Fruit fly (Drosophila melanogaster) whole organism, embryonic: ENCODE results near the gene scw.

Source experiments
- Abd-B ChIP-seq: fragments of 200-800 bp; sonication (Bioruptor generic); optimal IDR thresholded peaks from 2 replicates; lab custom pipeline; 2018; ENCODE audit warnings: missing biosample characterization, mild to moderate bottlenecking, missing genetic modification characterization, moderate library complexity
- Aef1 ChIP-seq: fragments of 200-800 bp; sonication (Bioruptor generic); IDR thresholded peaks from 3 replicates; pipeline ENCODE4 v1.3.6; 2022; ENCODE audit warnings: missing biosample characterization, missing genetic modification characterization
- Atf-2 ChIP-seq: fragments of 200-800 bp; sonication (Bioruptor generic); optimal IDR thresholded peaks from 2 replicates; lab custom pipeline; 2016; ENCODE audit warnings: missing biosample characterization, missing genetic modification characterization
- CG10267 ChIP-seq: fragments of 200-800 bp; sonication (Bioruptor generic); optimal IDR thresholded peaks from 2 replicates; lab custom pipeline; 2018; ENCODE audit warnings: missing biosample characterization, mild to moderate bottlenecking, missing genetic modification characterization, moderate library complexity
- CG10366 ChIP-seq: fragments of 200-800 bp; sonication (Bioruptor generic); IDR thresholded peaks from 2 replicates; pipeline ENCODE4 v1.3.6; 2022; ENCODE audit warnings: missing biosample characterization, missing genetic modification characterization
- CG11093 ChIP-seq: fragments of 200-800 bp; sonication (Bioruptor generic); IDR thresholded peaks from 3 replicates; pipeline ENCODE4 v1.3.6; 2022; ENCODE audit warnings: missing biosample characterization, missing genetic modification characterization
- CG14860 ChIP-seq: fragments of 200-800 bp; sonication (Bioruptor generic); IDR thresholded peaks from 3 replicates; pipeline ENCODE4 v1.3.6; 2022; ENCODE audit warnings: missing biosample characterization, missing genetic modification characterization; ENCODE audit not compliant: partially characterized antibody
- CG15696 ChIP-seq: fragments of 200-800 bp; sonication (Bioruptor generic); optimal IDR thresholded peaks from 2 replicates; lab custom pipeline; 2019; ENCODE audit warnings: missing biosample characterization, mild to moderate bottlenecking, missing genetic modification characterization, moderate library complexity
- CG17328 ChIP-seq: fragments of 200-800 bp; sonication (Bioruptor generic); IDR thresholded peaks from 2 replicates; pipeline ENCODE4 v1.3.6; 2022; ENCODE audit warnings: missing biosample characterization, missing genetic modification characterization
- CG30020 ChIP-seq: fragments of 200-800 bp; optimal IDR thresholded peaks from 2 replicates; lab custom pipeline; 2019; ENCODE audit warnings: missing biosample characterization, mild to moderate bottlenecking, missing genetic modification characterization, moderate library complexity
- CG30431 ChIP-seq: fragments of 200-800 bp; sonication (Bioruptor generic); optimal IDR thresholded peaks from 2 replicates; lab custom pipeline; 2017; ENCODE audit warnings: missing biosample characterization, missing genetic modification characterization
- CG33213 ChIP-seq: fragments of 200-800 bp; sonication (Bioruptor generic); optimal IDR thresholded peaks from 3 replicates; lab custom pipeline; 2016; ENCODE audit warnings: missing biosample characterization, missing genetic modification characterization
- CG3407 ChIP-seq: fragments of 200-800 bp; sonication (Bioruptor generic); optimal IDR thresholded peaks from 2 replicates; lab custom pipeline; 2018; ENCODE audit warnings: missing biosample characterization, mild to moderate bottlenecking, missing genetic modification characterization
- CG4404 ChIP-seq: fragments of 200-800 bp; sonication (Bioruptor generic); IDR thresholded peaks from 2 replicates; pipeline ENCODE4 v1.3.6; 2022; ENCODE audit warnings: missing biosample characterization, missing genetic modification characterization
- CG4730 ChIP-seq: fragments of 200-800 bp; sonication (Bioruptor generic); IDR thresholded peaks from 2 replicates; pipeline ENCODE4 v1.3.6; 2022; ENCODE audit warnings: missing biosample characterization, missing genetic modification characterization
- CG5180 ChIP-seq: fragments of 200-800 bp; sonication (Bioruptor generic); optimal IDR thresholded peaks from 3 replicates; lab custom pipeline; 2017; ENCODE audit warnings: missing biosample characterization, missing genetic modification characterization, mild to moderate bottlenecking, moderate library complexity, missing genetic modification reagents
- CG7271 ChIP-seq: fragments of 200-800 bp; sonication (Bioruptor generic); optimal IDR thresholded peaks from 2 replicates; lab custom pipeline; 2018; ENCODE audit warnings: missing biosample characterization, mild to moderate bottlenecking, missing genetic modification characterization, moderate library complexity
- CG7357 ChIP-seq: fragments of 200-800 bp; sonication (Bioruptor generic); IDR thresholded peaks from 3 replicates; pipeline ENCODE4 v1.3.6; 2022; ENCODE audit warnings: missing biosample characterization, missing genetic modification characterization
- CG8359 ChIP-seq: fragments of 200-800 bp; sonication (Bioruptor generic); optimal IDR thresholded peaks from 2 replicates; lab custom pipeline; 2017; ENCODE audit warnings: missing biosample characterization, mild to moderate bottlenecking, missing genetic modification characterization, borderline replicate concordance
- Chrac-16 ChIP-seq: fragments of 200-800 bp; sonication (Bioruptor generic); optimal IDR thresholded peaks from 3 replicates; lab custom pipeline; 2016; ENCODE audit warnings: missing biosample characterization, missing genetic modification characterization
- CkIIα-i1 ChIP-seq: fragments of 200-800 bp; sonication (Bioruptor generic); IDR thresholded peaks from 2 replicates; pipeline ENCODE4 v1.3.6; 2022; ENCODE audit warnings: missing biosample characterization, missing genetic modification characterization
- D ChIP-seq, 2 experiments: fragments of 200-800 bp in 1 of 2; fragments of >200 bp in 1 of 2; sonication (Bioruptor generic) in 1 of 2; optimal IDR thresholded peaks; 2 replicates in 1 of 2; 3 replicates in 1 of 2; lab custom pipeline; 2017; ENCODE audit warnings: mild to moderate bottlenecking in 1 of 2, missing biosample characterization in 1 of 2, missing genetic modification characterization in 1 of 2, missing genetic modification reagents in 1 of 2
- Doc2 ChIP-seq: fragments of 200-800 bp; sonication (Bioruptor generic); IDR thresholded peaks from 2 replicates; pipeline ENCODE4 v1.3.6; 2022; ENCODE audit warnings: missing biosample characterization, missing genetic modification characterization
- Doc3 ChIP-seq: fragments of 200-800 bp; sonication (Bioruptor generic); IDR thresholded peaks from 3 replicates; pipeline ENCODE4 v1.3.6; 2022; ENCODE audit warnings: missing biosample characterization, missing genetic modification characterization; ENCODE audit not compliant: partially characterized antibody
- Meics ChIP-seq: fragments of 200-800 bp; sonication (Bioruptor generic); optimal IDR thresholded peaks from 2 replicates; lab custom pipeline; 2017; ENCODE audit warnings: missing biosample characterization, mild to moderate bottlenecking, missing genetic modification characterization
- Mrtf ChIP-seq: fragments of 200-800 bp; sonication (Bioruptor generic); IDR thresholded peaks from 3 replicates; pipeline ENCODE4 v1.3.6; 2022; ENCODE audit warnings: missing biosample characterization, missing genetic modification characterization
- NFAT ChIP-seq: fragments of 200-800 bp; sonication (Bioruptor generic); IDR thresholded peaks from 2 replicates; pipeline ENCODE4 v1.3.6; 2022; ENCODE audit warnings: missing biosample characterization, missing genetic modification characterization
- Side ChIP-seq: fragments of 200-800 bp; sonication (Bioruptor generic); optimal IDR thresholded peaks from 2 replicates; lab custom pipeline; 2016; ENCODE audit warnings: missing biosample characterization, missing genetic modification characterization
- YL-1 ChIP-seq: fragments of 200-800 bp; sonication (Bioruptor generic); optimal IDR thresholded peaks from 3 replicates; lab custom pipeline; 2017; ENCODE audit warnings: missing biosample characterization, mild to moderate bottlenecking, missing genetic modification characterization
- aop ChIP-seq: fragments of 200-800 bp; sonication (Bioruptor generic); IDR thresholded peaks from 2 replicates; pipeline ENCODE4 v1.3.6; 2022; ENCODE audit warnings: missing biosample characterization, missing genetic modification characterization
- ash1 ChIP-seq: fragments of 200-800 bp; sonication (Bioruptor generic); optimal IDR thresholded peaks from 2 replicates; lab custom pipeline; 2018; ENCODE audit warnings: missing biosample characterization, mild to moderate bottlenecking, missing genetic modification characterization
- bbx ChIP-seq: fragments of 200-800 bp; sonication (Bioruptor generic); IDR thresholded peaks from 2 replicates; pipeline ENCODE4 v1.3.6; 2022; ENCODE audit warnings: missing biosample characterization, missing genetic modification characterization; ENCODE audit not compliant: partially characterized antibody
- caup ChIP-seq: fragments of 200-800 bp; sonication (Bioruptor generic); optimal IDR thresholded peaks from 3 replicates; lab custom pipeline; 2017; ENCODE audit warnings: missing biosample characterization, mild to moderate bottlenecking, missing genetic modification characterization, moderate library complexity; ENCODE audit not compliant: severe bottlenecking
- chif ChIP-seq, 2 experiments: fragments of 200-800 bp; sonication (Bioruptor generic); optimal IDR thresholded peaks; 3 replicates each; lab custom pipeline; 2016; ENCODE audit warnings: missing biosample characterization in 2 of 2, missing genetic modification characterization in 2 of 2
- dmrt99B ChIP-seq: fragments of 200-800 bp; sonication (Bioruptor generic); optimal IDR thresholded peaks from 2 replicates; lab custom pipeline; 2018; ENCODE audit warnings: missing biosample characterization, mild to moderate bottlenecking, missing genetic modification characterization, moderate library complexity
- exex ChIP-seq: fragments of 200-800 bp; sonication (Bioruptor generic); optimal IDR thresholded peaks from 4 replicates; lab custom pipeline; 2018; ENCODE audit warnings: missing biosample characterization, mild to moderate bottlenecking, missing genetic modification characterization, moderate library complexity
- fu2 ChIP-seq: fragments of 200-800 bp; sonication (Bioruptor generic); optimal IDR thresholded peaks from 2 replicates; lab custom pipeline; 2016; ENCODE audit warnings: missing biosample characterization, missing genetic modification characterization
- jing ChIP-seq: fragments of 200-800 bp; sonication (Bioruptor generic); optimal IDR thresholded peaks from 2 replicates; lab custom pipeline; 2018; ENCODE audit warnings: missing biosample characterization, mild to moderate bottlenecking, missing genetic modification characterization
- lola ChIP-seq, 3 experiments: fragments of >200 bp in 2 of 3; fragments of 200-800 bp in 1 of 3; sonication (Bioruptor generic) in 1 of 3; optimal IDR thresholded peaks; 2 replicates each; lab custom pipeline; 2017 to 2019; ENCODE audit warnings: missing biosample characterization in 3 of 3, missing genetic modification characterization in 3 of 3, mild to moderate bottlenecking in 1 of 3, moderate library complexity in 1 of 3
- maf-S ChIP-seq: fragments of 200-800 bp; sonication (Bioruptor generic); optimal IDR thresholded peaks from 2 replicates; lab custom pipeline; 2016; ENCODE audit warnings: missing biosample characterization, missing genetic modification characterization
- rib ChIP-seq: fragments of 200-800 bp; sonication (Bioruptor generic); IDR thresholded peaks from 2 replicates; pipeline ENCODE4 v1.3.6; 2022; ENCODE audit warnings: missing biosample characterization, missing genetic modification characterization
- ro ChIP-seq: fragments of 200-800 bp; sonication (Bioruptor generic); IDR thresholded peaks from 2 replicates; pipeline ENCODE4 v1.3.6; 2022; ENCODE audit warnings: missing biosample characterization, missing genetic modification characterization
- row ChIP-seq: fragments of 200-800 bp; sonication (Bioruptor generic); IDR thresholded peaks from 3 replicates; pipeline ENCODE4 v1.3.6; 2022; ENCODE audit warnings: missing biosample characterization, missing genetic modification characterization
- run ChIP-seq: fragments of 200-800 bp; sonication (Bioruptor generic); optimal IDR thresholded peaks from 3 replicates; lab custom pipeline; 2018; ENCODE audit warnings: missing biosample characterization, mild to moderate bottlenecking, missing genetic modification characterization
- sens-2 ChIP-seq: fragments of 200-800 bp; sonication (Bioruptor generic); IDR thresholded peaks from 2 replicates; pipeline ENCODE4 v1.3.6; 2022; ENCODE audit warnings: missing biosample characterization, missing genetic modification characterization
- tap ChIP-seq: fragments of 200-800 bp; optimal IDR thresholded peaks from 3 replicates; lab custom pipeline; 2019; ENCODE audit warnings: missing biosample characterization, mild to moderate bottlenecking, missing genetic modification characterization, moderate library complexity
- tna ChIP-seq: fragments of 200-800 bp; sonication (Bioruptor generic); IDR thresholded peaks from 2 replicates; pipeline ENCODE4 v1.3.6; 2022; ENCODE audit warnings: missing biosample characterization, missing genetic modification characterization; ENCODE audit not compliant: partially characterized antibody
- wdn ChIP-seq: fragments of 200-800 bp; sonication (Bioruptor generic); IDR thresholded peaks from 2 replicates; pipeline ENCODE4 v1.3.6; 2022; ENCODE audit warnings: missing biosample characterization, missing genetic modification characterization

The scw gene

dm6 chr2L:19735635-19736109 is 34.9 kb upstream of the scw start, which contains the start of the genes CG10462 and Nf-YB (continued):
- TF ChIP-seq CkIIα-i1 (GFP tag; lab: Robert Waterston, UW) (no peak), row (no peak), CG4730 (GFP tag; lab: Robert Waterston, UW) (no peak), CG14860 (peak; percentile 95), CG30431 (GFP tag; lab: Kevin White, UChicago) (no peak), CG10267 (tag; lab: Kevin White, UChicago) (peak; percentile 7), CG3407 (GFP tag; lab: Kevin White, UChicago) (no peak), Meics (GFP tag; lab: Kevin White, UChicago) (no peak), CG7357 (GFP tag; lab: Robert Waterston, UW) (no peak)

- peak in 1 of 2 experiments; percentile 29 for TF ChIP-seq chif (GFP tag; optimal IDR thresholded peaks at IDR 0.05; lab: Kevin White, UChicago)
- TF ChIP-seq Abd-B (GFP tag; lab: Kevin White, UChicago) = no peak
- no peak for TF ChIP-seq Chrac-16
- TF ChIP-seq D (optimal IDR thresholded peaks at IDR 0.05; lab: Kevin White, UChicago) = no peak
- no peak for TF ChIP-seq D (GFP tag; optimal IDR thresholded peaks at IDR 0.05; lab: Kevin White, UChicago)
- TF ChIP-seq CG17328 (GFP tag; lab: Robert Waterston, UW) = 0 out of 2 replicates have a peak, but pooled peaks have one; percentile 60
- TF ChIP-seq tap (tag; lab: Kevin White, UChicago) = no peak
- no peak for TF ChIP-seq YL-1
- no peak for TF ChIP-seq maf-S (GFP tag; lab: Kevin White, UChicago)
- no peak for TF ChIP-seq CG30020
- TF ChIP-seq Aef1 (GFP tag; lab: Robert Waterston, UW) = no peak
- TF ChIP-seq aop = no peak
- TF ChIP-seq CG7271 (tag; lab: Kevin White, UChicago) = no peak
- no peak for TF ChIP-seq CG15696 (tag; lab: Kevin White, UChicago)
- no peak for TF ChIP-seq ash1 (GFP tag; lab: Kevin White, UChicago)
- TF ChIP-seq exex = no peak
- TF ChIP-seq jing (GFP tag; lab: Kevin White, UChicago) = peak; percentile 29
- TF ChIP-seq Doc3 (GFP tag; lab: Robert Waterston, UW) = no peak
- no peak for TF ChIP-seq tna (GFP tag; lab: Robert Waterston, UW)
- TF ChIP-seq CG5180 = no peak
- TF ChIP-seq run (tag; lab: Kevin White, UChicago) = no peak
- no peak for TF ChIP-seq fu2 (GFP tag; lab: Kevin White, UChicago)
- no peak for TF ChIP-seq dmrt99B (tag; lab: Kevin White, UChicago)
- peak; percentile 5 for TF ChIP-seq CG30431 (GFP tag; lab: Kevin White, UChicago)
- peak; percentile 10; the same call in 1 of the 2 replicates for TF ChIP-seq CG10366
- TF ChIP-seq sens-2 (GFP tag; lab: Robert Waterston, UW) = no peak
- TF ChIP-seq Atf-2 (GFP tag; lab: Kevin White, UChicago) = no peak
- no peak for TF ChIP-seq CG33213 (GFP tag; lab: Kevin White, UChicago)
- TF ChIP-seq CG4404 (GFP tag; lab: Robert Waterston, UW) = no peak
- no peak for TF ChIP-seq Doc2 (GFP tag; lab: Robert Waterston, UW)
- TF ChIP-seq lola (GFP tag; optimal IDR thresholded peaks at IDR 0.05; lab: Kevin White, UChicago) = peak in 1 of 3 experiments; percentile 19
- no peak for TF ChIP-seq wdn (GFP tag; lab: Robert Waterston, UW)
- no peak for TF ChIP-seq caup (GFP tag; lab: Kevin White, UChicago)
- no peak for TF ChIP-seq rib (GFP tag; lab: Robert Waterston, UW)
- TF ChIP-seq NFAT (GFP tag; lab: Robert Waterston, UW) = no peak
- TF ChIP-seq bbx (GFP tag; lab: Robert Waterston, UW) = no peak
- no peak for TF ChIP-seq ro
- no peak for TF ChIP-seq Mrtf
- no peak for TF ChIP-seq Side (GFP tag; lab: Kevin White, UChicago)
- 0 out of 3 replicates have a peak, but pooled peaks have one; percentile 31 for TF ChIP-seq CG11093 (GFP tag; lab: Robert Waterston, UW)
- TF ChIP-seq CG8359 (GFP tag; lab: Kevin White, UChicago) = no peak
These were observed 21.7 kb upstream of the scw start for dm6 chr2L:19722517-19722916.
